Worm (Caenorhabditis elegans) whole organism, L3 larva: ENCODE measurements around the gene ZC132.3.

Experiments used
- ceh-82 ChIP-seq: fragments of 150-350 bp; optimal IDR thresholded peaks from 2 replicates; lab custom pipeline; 2014; ENCODE audit warnings: missing biosample characterization, missing genetic modification characterization
- ceh-9 ChIP-seq: sonication (generic microtip); optimal IDR thresholded peaks from 2 replicates; lab custom pipeline; 2018; ENCODE audit warnings: missing biosample characterization, missing genetic modification characterization
- lsy-12 ChIP-seq: sonication (generic microtip); optimal IDR thresholded peaks from 2 replicates; lab custom pipeline; 2016; ENCODE audit warnings: mild to moderate bottlenecking, missing genetic modification characterization, missing compliant biosample characterization
- nhr-76 ChIP-seq: fragments of 150-350 bp; sonication (generic microtip); optimal IDR thresholded peaks from 5 replicates; lab custom pipeline; 2014; ENCODE audit warnings: missing biosample characterization, missing genetic modification characterization
- pqm-1 ChIP-seq: fragments of 150-350 bp; optimal IDR thresholded peaks from 2 replicates; lab custom pipeline; 2017; ENCODE audit warnings: missing biosample characterization, missing genetic modification characterization, inconsistent platforms
- tbx-2 ChIP-seq: sonication (generic microtip); optimal IDR thresholded peaks from 2 replicates; lab custom pipeline; 2016; ENCODE audit warnings: mild to moderate bottlenecking, missing genetic modification characterization, missing compliant biosample characterization
- unc-39 ChIP-seq: sonication (generic microtip); optimal IDR thresholded peaks from 4 replicates; lab custom pipeline; 2017; ENCODE audit warnings: missing biosample characterization, missing genetic modification characterization
- ztf-11 ChIP-seq: fragments of 150-350 bp; optimal IDR thresholded peaks from 2 replicates; lab custom pipeline; 2014; ENCODE audit warnings: missing biosample characterization, missing genetic modification characterization
- ztf-4 ChIP-seq: fragments of 150-350 bp; optimal IDR thresholded peaks from 2 replicates; lab custom pipeline; 2014; ENCODE audit warnings: missing biosample characterization, missing genetic modification characterization

DNA sequence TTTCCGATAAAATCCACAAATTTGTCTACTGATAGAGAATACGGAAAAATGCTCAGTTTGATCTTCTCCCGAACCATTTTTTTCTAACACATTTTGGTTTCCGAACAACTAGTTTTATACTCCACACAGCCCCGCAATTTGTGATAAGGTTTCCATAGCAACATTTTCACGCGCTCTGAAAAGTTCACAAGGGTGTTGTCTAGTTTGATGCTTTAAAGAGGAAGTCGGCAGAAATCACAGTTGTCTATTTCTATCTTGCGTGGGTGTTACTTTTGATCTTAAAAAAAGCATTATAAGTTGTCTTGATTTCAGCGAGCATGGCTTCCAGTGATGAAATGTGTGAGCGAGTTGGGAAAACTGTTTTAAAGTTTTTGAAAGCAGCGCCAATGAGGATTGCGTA is at the start of gene ZC132.3:
- no peak for TF ChIP-seq ztf-4 (tag; lab: Kevin White, UChicago)
- no peak for TF ChIP-seq ceh-9 (tag; lab: Kevin White, UChicago)
- TF ChIP-seq unc-39 (tag; lab: Kevin White, UChicago): no peak
- TF ChIP-seq lsy-12 (tag; lab: Kevin White, UChicago): no peak
- no peak for TF ChIP-seq pqm-1
- TF ChIP-seq ceh-82: no peak
- no peak for TF ChIP-seq ztf-11 (tag; lab: Kevin White, UChicago)
- TF ChIP-seq nhr-76 (tag; lab: Kevin White, UChicago): no peak
- TF ChIP-seq tbx-2 (tag; lab: Kevin White, UChicago): no peak
